Fruit fly (Drosophila melanogaster): Measurements from ENCODE around the gene SP555.

The SP555 gene

dm6 chr2L:5060515-5060914 is 23.0 kb downstream of the SP555 start, which contains the start of gene qtc:
Gene qtc (plus strand): TSS chr2L:5060815.
- no peak for TF ChIP-seq CG17806 (tag; optimal IDR thresholded peaks at IDR 0.05)

DNA sequence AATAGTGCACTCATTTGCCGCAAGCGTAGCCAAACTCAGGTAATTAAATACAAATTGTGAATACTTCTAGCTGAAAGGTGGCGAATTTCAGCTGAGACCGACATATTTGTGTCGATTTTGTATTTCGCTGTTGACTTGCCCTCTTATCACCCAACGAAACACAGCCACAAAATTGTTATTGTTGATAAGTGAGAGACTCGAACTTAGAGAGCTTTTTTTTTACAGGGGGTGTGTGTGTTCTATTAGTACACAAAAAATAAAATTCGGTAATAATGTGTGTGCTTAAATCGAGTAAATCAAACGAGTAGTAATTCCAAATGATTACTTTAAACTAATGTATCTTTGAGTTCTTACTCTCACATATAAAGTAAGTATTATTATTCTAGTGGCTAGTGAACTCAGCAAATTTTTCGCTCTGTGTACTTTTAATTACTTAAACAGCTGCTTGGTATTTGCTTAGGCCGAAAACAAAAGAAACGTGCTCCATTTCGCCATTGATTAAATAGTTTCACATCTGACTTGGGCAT is 23.5 kb downstream of the SP555 start:
- TF ChIP-seq Ets98B (GFP tag; IDR thresholded peaks at IDR 0.05) = 0 out of 2 replicates have a peak, but pooled peaks have one; percentile 15
- TF ChIP-seq Pif1B (GFP tag; optimal IDR thresholded peaks at IDR 0.05) = no peak
- TF ChIP-seq EcR (GFP tag; optimal IDR thresholded peaks at IDR 0.05) = no peak
- TF ChIP-seq CG4496 (GFP tag; IDR thresholded peaks at IDR 0.05) = 0 out of 3 replicates have a peak, but pooled peaks have one; percentile 34

dm6 chr2L:5062799-5063404 is 25.4 kb downstream of the SP555 start:
- 0 out of 2 replicates have a peak, but pooled peaks have one; percentile 9 for TF ChIP-seq CG32121 (GFP tag; IDR thresholded peaks at IDR 0.05)
- no peak for TF ChIP-seq CG10348 (GFP tag; IDR thresholded peaks at IDR 0.05)

DNA sequence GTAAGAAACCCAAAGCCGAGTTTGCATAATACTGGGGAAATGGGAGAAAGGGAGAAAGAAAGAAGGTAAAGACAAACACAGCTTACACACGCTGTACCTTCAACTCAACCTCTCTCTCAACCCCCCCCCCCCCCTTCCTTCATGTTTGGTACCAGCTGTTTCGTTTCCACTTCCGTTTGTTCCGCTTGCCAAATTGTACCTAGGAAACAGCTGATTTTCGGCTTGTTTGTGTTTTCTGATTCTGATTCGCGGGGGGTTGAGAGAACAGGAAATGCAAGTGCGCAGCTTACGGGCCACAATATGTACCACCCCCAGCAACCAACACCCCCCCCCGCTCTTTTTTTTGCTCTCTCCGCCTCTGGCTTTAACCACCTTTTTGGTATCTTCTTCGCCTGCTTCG is 26.4 kb downstream of the SP555 start:
- TF ChIP-seq rn (GFP tag; IDR thresholded peaks at IDR 0.05) = no peak
- TF ChIP-seq Ets98B (GFP tag; IDR thresholded peaks at IDR 0.05) = no peak
- TF ChIP-seq Snoo (tag; optimal IDR thresholded peaks at IDR 0.05) = no peak
- no peak for TF ChIP-seq CG17806 (tag; optimal IDR thresholded peaks at IDR 0.05)
- TF ChIP-seq fd96Ca (GFP tag; IDR thresholded peaks at IDR 0.05) = no peak
- TF ChIP-seq Pif1A (GFP tag; optimal IDR thresholded peaks at IDR 0.05) = no peak
- TF ChIP-seq CG10348 (GFP tag; IDR thresholded peaks at IDR 0.05) = no peak
- TF ChIP-seq CG13204 (GFP tag; optimal IDR thresholded peaks at IDR 0.05) = no peak
- no peak for TF ChIP-seq CG8159 (tag; optimal IDR thresholded peaks at IDR 0.05)

dm6 chr2L:5070797-5071579 is 33.5 kb downstream of the SP555 start, which contains the start of gene RpL37A:
Gene RpL37A (plus strand): TSS chr2L:5070957.
- TF ChIP-seq Ets98B (GFP tag; IDR thresholded peaks at IDR 0.05) = peak; percentile 60
- peak; percentile 62 for TF ChIP-seq gl (tag; optimal IDR thresholded peaks at IDR 0.05)
- peak; percentile 16 for TF ChIP-seq CG15710 (tag; optimal IDR thresholded peaks at IDR 0.05)
- no peak for TF ChIP-seq CG8301 (tag; optimal IDR thresholded peaks at IDR 0.05)
- TF ChIP-seq CG4496 (GFP tag; IDR thresholded peaks at IDR 0.05) = peak; percentile 84
- peak; percentile 74 for TF ChIP-seq Pif1A (GFP tag; optimal IDR thresholded peaks at IDR 0.05)
- no peak for TF ChIP-seq rn (GFP tag; IDR thresholded peaks at IDR 0.05)
- TF ChIP-seq CG17806 (tag; optimal IDR thresholded peaks at IDR 0.05) = peak; percentile 32
- TF ChIP-seq CG13204 (GFP tag; optimal IDR thresholded peaks at IDR 0.05) = no peak
- TF ChIP-seq CG32121 (GFP tag; IDR thresholded peaks at IDR 0.05) = no peak; the same call in 1 of the 2 replicates
- TF ChIP-seq CG14655 (GFP tag; optimal IDR thresholded peaks at IDR 0.05) = no peak
- TF ChIP-seq fd96Ca (GFP tag; IDR thresholded peaks at IDR 0.05) = no peak; the same call in 2 of the 3 replicates
- peak; percentile 50 for TF ChIP-seq D1 (tag; optimal IDR thresholded peaks at IDR 0.05)
- peak; percentile 91 for TF ChIP-seq CG8159 (tag; optimal IDR thresholded peaks at IDR 0.05)
- no peak for TF ChIP-seq EcR (GFP tag; optimal IDR thresholded peaks at IDR 0.05)
- TF ChIP-seq Pif1B (GFP tag; optimal IDR thresholded peaks at IDR 0.05) = no peak
- TF ChIP-seq CG34367 (tag; optimal IDR thresholded peaks at IDR 0.05) = peak; percentile 59
- TF ChIP-seq CG9948 (tag; optimal IDR thresholded peaks at IDR 0.05) = no peak
- peak; percentile 83 for TF ChIP-seq Snoo (tag; optimal IDR thresholded peaks at IDR 0.05)
- no peak for TF ChIP-seq CG10348 (GFP tag; IDR thresholded peaks at IDR 0.05)
- peak; percentile 58 for TF ChIP-seq CG12605 (GFP tag; IDR thresholded peaks at IDR 0.05)

DNA sequence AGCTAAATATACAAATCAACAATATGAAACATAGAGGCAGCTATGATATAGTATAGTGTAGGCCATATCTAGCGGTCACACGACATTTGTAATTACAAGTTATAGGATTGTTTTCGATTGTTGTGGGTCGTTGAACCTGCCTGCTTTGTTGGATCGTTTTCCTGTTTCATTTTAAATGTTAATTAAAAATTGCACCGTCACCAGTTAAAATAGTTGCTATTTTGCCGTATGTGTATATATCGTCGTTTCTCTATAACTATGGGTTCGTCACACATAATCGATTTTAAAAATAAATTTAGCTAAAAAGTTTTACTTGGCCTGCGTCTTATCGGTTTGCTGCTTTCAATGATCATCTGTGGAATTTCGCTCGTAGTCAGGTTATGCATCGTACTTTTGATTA is 34.8 kb downstream of the SP555 start:
- TF ChIP-seq fd96Ca (GFP tag; IDR thresholded peaks at IDR 0.05) (no peak), CG12605 (GFP tag; IDR thresholded peaks at IDR 0.05) (no peak), EcR (GFP tag; optimal IDR thresholded peaks at IDR 0.05) (peak; percentile 34), Snoo (tag; optimal IDR thresholded peaks at IDR 0.05) (no peak)

DNA sequence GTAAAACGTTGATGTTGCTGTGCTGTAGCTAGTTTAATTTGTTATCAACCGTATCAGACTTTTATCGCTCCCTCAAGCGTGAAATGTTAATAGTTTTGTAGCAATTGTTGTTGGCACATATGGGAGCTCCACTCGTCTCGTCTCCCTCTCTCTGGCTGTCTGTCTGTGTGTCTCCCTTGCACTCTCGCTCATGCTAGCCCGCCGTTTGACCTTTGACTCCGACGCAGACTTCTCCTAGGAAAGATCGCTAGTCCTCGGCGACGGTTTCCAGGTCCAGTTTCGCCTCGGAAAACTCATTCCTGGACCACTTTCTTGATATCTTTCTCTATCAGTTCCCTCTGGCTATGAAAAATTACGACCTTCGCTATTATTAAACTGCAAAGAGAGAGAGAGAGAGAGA is 41.7 kb downstream of the SP555 start:
- no peak for TF ChIP-seq CG10348 (GFP tag; IDR thresholded peaks at IDR 0.05)
